Fruit fly (Drosophila melanogaster) whole organism, adult: ENCODE measurements around the gene beta4GalT7.

Experiments
- CG11617 ChIP-seq: fragments of 200-800 bp; sonication (Bioruptor generic); optimal IDR thresholded peaks from 2 replicates; lab custom pipeline; 2017; ENCODE audit warnings: mild to moderate bottlenecking, missing biosample characterization, missing genetic modification reagents, missing genetic modification characterization
- CG12768 ChIP-seq: fragments of 200-800 bp; sonication (Bioruptor generic); optimal IDR thresholded peaks from 2 replicates; lab custom pipeline; 2017; ENCODE audit warnings: missing biosample characterization, missing genetic modification characterization, mild to moderate bottlenecking, moderate library complexity, missing genetic modification reagents
- CG14711 ChIP-seq: fragments of 200-800 bp; sonication (Bioruptor generic); optimal IDR thresholded peaks from 2 replicates; lab custom pipeline; 2018; ENCODE audit warnings: missing biosample characterization, mild to moderate bottlenecking, missing genetic modification characterization, moderate library complexity
- CG1620 ChIP-seq: fragments of 200-800 bp; sonication (Bioruptor generic); optimal IDR thresholded peaks from 2 replicates; lab custom pipeline; 2016; ENCODE audit warnings: missing biosample characterization, missing genetic modification characterization
- CG33017 ChIP-seq: fragments of 200-800 bp; sonication (Bioruptor generic); optimal IDR thresholded peaks from 2 replicates; lab custom pipeline; 2018; ENCODE audit warnings: missing biosample characterization, mild to moderate bottlenecking, missing genetic modification characterization, moderate library complexity
- CG5204 ChIP-seq: fragments of 200-800 bp; sonication (Bioruptor generic); optimal IDR thresholded peaks from 2 replicates; lab custom pipeline; 2016; ENCODE audit warnings: missing biosample characterization, missing genetic modification characterization
- CG7045 ChIP-seq: fragments of 200-800 bp; sonication (Bioruptor generic); optimal IDR thresholded peaks from 2 replicates; lab custom pipeline; 2017; ENCODE audit warnings: missing biosample characterization, mild to moderate bottlenecking, missing genetic modification characterization
- CG7101 ChIP-seq: fragments of 200-800 bp; sonication (Bioruptor generic); optimal IDR thresholded peaks from 2 replicates; lab custom pipeline; 2018; ENCODE audit warnings: missing biosample characterization, mild to moderate bottlenecking, missing genetic modification characterization, moderate library complexity
- Clk ChIP-seq: fragments of 200-800 bp; sonication (Bioruptor generic); optimal IDR thresholded peaks from 2 replicates; lab custom pipeline; 2017; ENCODE audit warnings: missing biosample characterization, missing genetic modification characterization
- Crg-1 ChIP-seq: fragments of 200-800 bp; sonication (Bioruptor generic); optimal IDR thresholded peaks from 2 replicates; lab custom pipeline; 2016; ENCODE audit warnings: missing biosample characterization, missing genetic modification characterization
- Hr96 ChIP-seq: fragments of 200-800 bp; sonication (Bioruptor generic); optimal IDR thresholded peaks from 2 replicates; lab custom pipeline; 2016; ENCODE audit warnings: missing biosample characterization, missing genetic modification characterization
- Mnt ChIP-seq: fragments of 200-800 bp; sonication (Bioruptor generic); optimal IDR thresholded peaks from 2 replicates; lab custom pipeline; 2016; ENCODE audit warnings: missing biosample characterization, mild to moderate bottlenecking, missing genetic modification characterization
- bab1 ChIP-seq: fragments of 200-800 bp; sonication (Bioruptor generic); optimal IDR thresholded peaks from 3 replicates; lab custom pipeline; 2019; ENCODE audit warnings: missing biosample characterization, mild to moderate bottlenecking, missing genetic modification characterization, moderate library complexity
- cic ChIP-seq: fragments of 200-800 bp; sonication (Bioruptor generic); optimal IDR thresholded peaks from 2 replicates; lab custom pipeline; 2017; ENCODE audit warnings: missing biosample characterization, mild to moderate bottlenecking, missing genetic modification characterization, moderate library complexity
- cnc ChIP-seq, 2 experiments: fragments of >200 bp; optimal IDR thresholded peaks; 2 replicates each; lab custom pipeline; 2017
- kay ChIP-seq: fragments of 200-800 bp; sonication (Bioruptor generic); peaks from one replicate; lab custom pipeline; 2016; ENCODE audit warnings: missing biosample characterization, missing genetic modification characterization, borderline replicate concordance
- ovo ChIP-seq: fragments of 200-800 bp; sonication (Bioruptor generic); optimal IDR thresholded peaks from 2 replicates; lab custom pipeline; 2016; ENCODE audit warnings: missing biosample characterization, missing genetic modification characterization
- pad ChIP-seq: fragments of 200-800 bp; sonication (Bioruptor generic); optimal IDR thresholded peaks from 3 replicates; lab custom pipeline; 2017; ENCODE audit warnings: missing biosample characterization, missing genetic modification characterization, mild to moderate bottlenecking, moderate library complexity, missing genetic modification reagents
- tj ChIP-seq: fragments of 200-800 bp; sonication (Bioruptor generic); optimal IDR thresholded peaks from 3 replicates; lab custom pipeline; 2017; ENCODE audit warnings: missing biosample characterization, mild to moderate bottlenecking, missing genetic modification characterization, moderate library complexity
- toe ChIP-seq: fragments of 200-800 bp; sonication (Bioruptor generic); optimal IDR thresholded peaks from 2 replicates; lab custom pipeline; 2016; ENCODE audit warnings: missing biosample characterization, missing genetic modification characterization

The beta4GalT7 gene

dm6 chr3R:25054451-25055188, 31.6 kb downstream of the beta4GalT7 start, which contains the start of gene CG31109:
Gene CG31109 (minus strand): TSS chr3R:25054653.
- TF ChIP-seq Mnt (GFP tag; lab: Kevin White, UChicago) (peak; percentile 42), CG7101 (tag; lab: Kevin White, UChicago) (peak; percentile 15), kay (GFP tag; lab: Kevin White, UChicago) (peak; percentile 88), bab1 (GFP tag; lab: Kevin White, UChicago) (peak; percentile 64), Crg-1 (GFP tag; lab: Kevin White, UChicago) (peak; percentile 38), CG12768 (no peak), CG7045 (GFP tag; lab: Kevin White, UChicago) (no peak), pad (GFP tag; lab: Kevin White, UChicago) (peak; percentile 32), CG1620 (GFP tag; lab: Kevin White, UChicago) (peak; percentile 1), toe (GFP tag; lab: Kevin White, UChicago) (peak; percentile 52), cic (GFP tag; lab: Kevin White, UChicago) (no peak), Clk (peak; percentile 7), CG33017 (tag; lab: Kevin White, UChicago) (no peak), CG5204 (GFP tag; lab: Kevin White, UChicago) (no peak), Hr96 (no peak), CG14711 (tag; lab: Kevin White, UChicago) (peak; percentile 43), CG11617 (peak; percentile 23), cnc (optimal IDR thresholded peaks at IDR 0.05; lab: Kevin White, UChicago) (no peak), tj (GFP tag; lab: Kevin White, UChicago) (peak; percentile 1)

dm6 chr3R:25056016-25056415, 33.0 kb downstream of the beta4GalT7 start, which contains the start of the genes CG31111 and stac:
Gene CG31111 (minus strand): TSS chr3R:25056177.
Gene stac (plus strand): TSS chr3R:25056286.
- TF ChIP-seq CG11617, result peak; percentile 35
- peak; percentile 12 for TF ChIP-seq CG7101 (tag; lab: Kevin White, UChicago)
- peak; percentile 89 for TF ChIP-seq kay (GFP tag; lab: Kevin White, UChicago)
- TF ChIP-seq CG5204 (GFP tag; lab: Kevin White, UChicago), result no peak
- TF ChIP-seq toe (GFP tag; lab: Kevin White, UChicago), result no peak
- TF ChIP-seq Mnt (GFP tag; lab: Kevin White, UChicago), result peak; percentile 6
- TF ChIP-seq CG14711 (tag; lab: Kevin White, UChicago), result peak; percentile 9
- peak; percentile 32 for TF ChIP-seq CG33017 (tag; lab: Kevin White, UChicago)

- TF ChIP-seq ovo (GFP tag; lab: Kevin White, UChicago), result peak; percentile 86
- TF ChIP-seq kay (GFP tag; lab: Kevin White, UChicago), result peak; percentile 86
- TF ChIP-seq cic (GFP tag; lab: Kevin White, UChicago), result peak; percentile 56
- TF ChIP-seq CG7045 (GFP tag; lab: Kevin White, UChicago), result no peak
- peak; percentile 93 for TF ChIP-seq pad (GFP tag; lab: Kevin White, UChicago)
- TF ChIP-seq tj (GFP tag; lab: Kevin White, UChicago), result no peak
- TF ChIP-seq CG33017 (tag; lab: Kevin White, UChicago), result no peak
- peak; percentile 8 for TF ChIP-seq CG12768
- TF ChIP-seq Mnt (GFP tag; lab: Kevin White, UChicago), result no peak
These were observed 33.6 kb downstream of the beta4GalT7 start for dm6 chr3R:25056488-25057157.

- TF ChIP-seq Mnt (GFP tag; lab: Kevin White, UChicago), result no peak
- TF ChIP-seq kay (GFP tag; lab: Kevin White, UChicago), result peak; percentile 7
These were observed 37.4 kb downstream of the beta4GalT7 start for dm6 chr3R:25060462-25060861.

dm6 chr3R:25064907-25065841, 42.1 kb downstream of the beta4GalT7 start, which contains the start of the genes veli and PQBP1:
Gene veli (minus strand): TSS chr3R:25065591.
Gene PQBP1 (plus strand): TSS chr3R:25065791.
- no peak for TF ChIP-seq CG7045 (GFP tag; lab: Kevin White, UChicago)
- peak; percentile 18 for TF ChIP-seq CG14711 (tag; lab: Kevin White, UChicago)
- no peak for TF ChIP-seq tj (GFP tag; lab: Kevin White, UChicago)
- TF ChIP-seq CG11617, result no peak
- TF ChIP-seq kay (GFP tag; lab: Kevin White, UChicago), result no peak
- TF ChIP-seq Crg-1 (GFP tag; lab: Kevin White, UChicago), result no peak
- TF ChIP-seq cic (GFP tag; lab: Kevin White, UChicago), result no peak
